Fruit fly (Drosophila melanogaster) whole organism, embryonic: ENCODE measurements around the gene mRpS2.

ENCODE experiments used
- Adf1 ChIP-seq: fragments of 200-800 bp; sonication (Bioruptor generic); IDR thresholded peaks from 2 replicates; pipeline ENCODE4 v1.3.6; 2022; ENCODE audit warnings: missing biosample characterization, missing genetic modification characterization
- Atf3 ChIP-seq: fragments of 200-800 bp; sonication (Bioruptor generic); optimal IDR thresholded peaks from 3 replicates; lab custom pipeline; 2016; ENCODE audit warnings: missing biosample characterization, missing genetic modification characterization
- B-H1 ChIP-seq: fragments of 200-800 bp; sonication (Bioruptor generic); IDR thresholded peaks from 3 replicates; pipeline ENCODE4 v1.3.6; 2022; ENCODE audit warnings: missing biosample characterization, missing genetic modification characterization
- BtbVII ChIP-seq: fragments of 200-800 bp; sonication (Bioruptor generic); optimal IDR thresholded peaks from 3 replicates; lab custom pipeline; 2017; ENCODE audit warnings: missing biosample characterization, mild to moderate bottlenecking, missing genetic modification characterization
- C15 ChIP-seq: fragments of 200-800 bp; sonication (Bioruptor generic); IDR thresholded peaks from 3 replicates; pipeline ENCODE4 v1.3.6; 2022; ENCODE audit warnings: missing biosample characterization, missing genetic modification characterization
- CG10979 ChIP-seq: fragments of 200-800 bp; sonication (Bioruptor generic); optimal IDR thresholded peaks from 2 replicates; lab custom pipeline; 2018; ENCODE audit warnings: missing biosample characterization, mild to moderate bottlenecking, missing genetic modification characterization, moderate library complexity
- CG11247 ChIP-seq: fragments of 200-800 bp; sonication (Bioruptor generic); IDR thresholded peaks from 2 replicates; pipeline ENCODE4 v1.3.6; 2022; ENCODE audit warnings: missing biosample characterization, missing genetic modification characterization
- CG13296 ChIP-seq: fragments of 200-800 bp; sonication (Bioruptor generic); optimal IDR thresholded peaks from 3 replicates; lab custom pipeline; 2018; ENCODE audit warnings: missing biosample characterization, mild to moderate bottlenecking, missing genetic modification characterization
- CG13775 ChIP-seq: fragments of 200-800 bp; sonication (Bioruptor generic); optimal IDR thresholded peaks from 3 replicates; lab custom pipeline; 2017; ENCODE audit warnings: missing biosample characterization, mild to moderate bottlenecking, missing genetic modification characterization
- CG14050 ChIP-seq: fragments of 200-800 bp; sonication (Bioruptor generic); IDR thresholded peaks from 3 replicates; pipeline ENCODE4 v1.3.6; 2022; ENCODE audit warnings: missing biosample characterization, missing genetic modification characterization
- CG14965 ChIP-seq: fragments of 200-800 bp; sonication (Bioruptor generic); optimal IDR thresholded peaks from 2 replicates; lab custom pipeline; 2016; ENCODE audit warnings: missing biosample characterization, missing genetic modification characterization, borderline replicate concordance
- CG15696 ChIP-seq: fragments of 200-800 bp; sonication (Bioruptor generic); optimal IDR thresholded peaks from 2 replicates; lab custom pipeline; 2019; ENCODE audit warnings: missing biosample characterization, mild to moderate bottlenecking, missing genetic modification characterization, moderate library complexity
- CG17186 ChIP-seq: fragments of 200-800 bp; sonication (Bioruptor generic); optimal IDR thresholded peaks from 3 replicates; lab custom pipeline; 2017; ENCODE audit warnings: missing biosample characterization, missing genetic modification reagents, missing genetic modification characterization
- CG18476 ChIP-seq: fragments of 200-800 bp; sonication (Bioruptor generic); optimal IDR thresholded peaks from 2 replicates; lab custom pipeline; 2016; ENCODE audit warnings: missing biosample characterization, mild to moderate bottlenecking, missing genetic modification characterization
- CG2202 ChIP-seq: fragments of 200-800 bp; sonication (Bioruptor generic); optimal IDR thresholded peaks from 2 replicates; lab custom pipeline; 2018; ENCODE audit warnings: missing biosample characterization, mild to moderate bottlenecking, missing genetic modification characterization
- CG30020 ChIP-seq: fragments of 200-800 bp; optimal IDR thresholded peaks from 2 replicates; lab custom pipeline; 2019; ENCODE audit warnings: missing biosample characterization, mild to moderate bottlenecking, missing genetic modification characterization, moderate library complexity
- CG31388 ChIP-seq: fragments of 200-800 bp; sonication (Bioruptor generic); optimal IDR thresholded peaks from 2 replicates; lab custom pipeline; 2016; ENCODE audit warnings: missing biosample characterization, missing genetic modification characterization
- CG32767 ChIP-seq: fragments of 200-800 bp; sonication (Bioruptor generic); IDR thresholded peaks from 2 replicates; pipeline ENCODE4 v1.3.6; 2022; ENCODE audit warnings: missing biosample characterization, missing genetic modification characterization
- CG5180 ChIP-seq: fragments of 200-800 bp; sonication (Bioruptor generic); optimal IDR thresholded peaks from 3 replicates; lab custom pipeline; 2017; ENCODE audit warnings: missing biosample characterization, missing genetic modification characterization, mild to moderate bottlenecking, moderate library complexity, missing genetic modification reagents
- CG7271 ChIP-seq: fragments of 200-800 bp; sonication (Bioruptor generic); optimal IDR thresholded peaks from 2 replicates; lab custom pipeline; 2018; ENCODE audit warnings: missing biosample characterization, mild to moderate bottlenecking, missing genetic modification characterization, moderate library complexity
- CG9437 ChIP-seq: fragments of 200-800 bp; sonication (Bioruptor generic); optimal IDR thresholded peaks from 2 replicates; lab custom pipeline; 2018; ENCODE audit warnings: missing biosample characterization, mild to moderate bottlenecking, missing genetic modification characterization
- CG9932 ChIP-seq: fragments of 200-800 bp; sonication (Bioruptor generic); IDR thresholded peaks from 2 replicates; pipeline ENCODE4 v1.3.6; 2022; ENCODE audit warnings: missing biosample characterization, missing genetic modification characterization
- Chrac-16 ChIP-seq: fragments of 200-800 bp; sonication (Bioruptor generic); optimal IDR thresholded peaks from 3 replicates; lab custom pipeline; 2016; ENCODE audit warnings: missing biosample characterization, missing genetic modification characterization
- Dbx ChIP-seq: fragments of 200-800 bp; sonication (Bioruptor generic); IDR thresholded peaks from 3 replicates; pipeline ENCODE4 v1.3.6; 2022; ENCODE audit warnings: missing biosample characterization, missing genetic modification characterization
- GATAe ChIP-seq: fragments of 200-800 bp; sonication (Bioruptor generic); conservative IDR thresholded peaks from 2 replicates; pipeline ENCODE4 v1.3.6; 2022; ENCODE audit warnings: missing biosample characterization, missing genetic modification characterization
- H15 ChIP-seq: fragments of 200-800 bp; sonication (Bioruptor generic); IDR thresholded peaks from 3 replicates; pipeline ENCODE4 v1.3.6; 2022; ENCODE audit warnings: missing biosample characterization, missing genetic modification characterization
- Meics ChIP-seq: fragments of 200-800 bp; sonication (Bioruptor generic); optimal IDR thresholded peaks from 2 replicates; lab custom pipeline; 2017; ENCODE audit warnings: missing biosample characterization, mild to moderate bottlenecking, missing genetic modification characterization
- Nf-YC ChIP-seq: fragments of 200-800 bp; optimal IDR thresholded peaks from 3 replicates; lab custom pipeline; 2019; ENCODE audit warnings: missing biosample characterization, mild to moderate bottlenecking, missing genetic modification characterization, moderate library complexity
- Sry-δ ChIP-seq: fragments of 200-800 bp; sonication (Bioruptor generic); optimal IDR thresholded peaks from 2 replicates; lab custom pipeline; 2016; ENCODE audit warnings: missing biosample characterization, missing genetic modification characterization
- Trl ChIP-seq, 3 experiments: fragments of >200 bp in 2 of 3; fragments of 200-800 bp in 1 of 3; sonication (Bioruptor generic) in 1 of 3; optimal IDR thresholded peaks; 2 replicates in 1 of 3; 3 replicates in 2 of 3; lab custom pipeline; 2016 to 2017; ENCODE audit warnings: missing biosample characterization in 1 of 3, missing genetic modification characterization in 1 of 3
- bab2 ChIP-seq: fragments of 200-800 bp; sonication (Bioruptor generic); optimal IDR thresholded peaks from 2 replicates; lab custom pipeline; 2016; ENCODE audit warnings: missing biosample characterization, missing genetic modification characterization
- bigmax ChIP-seq: fragments of 200-800 bp; sonication (Bioruptor generic); optimal IDR thresholded peaks from 2 replicates; lab custom pipeline; 2018; ENCODE audit warnings: missing biosample characterization, mild to moderate bottlenecking, missing genetic modification characterization
- cas ChIP-seq: fragments of 200-800 bp; sonication (Bioruptor generic); IDR thresholded peaks from 2 replicates; pipeline ENCODE4 v1.3.6; 2022; ENCODE audit warnings: missing biosample characterization, missing genetic modification characterization
- cato ChIP-seq: fragments of 200-800 bp; sonication (Bioruptor generic); optimal IDR thresholded peaks from 2 replicates; lab custom pipeline; 2016; ENCODE audit warnings: missing biosample characterization, missing genetic modification characterization, borderline replicate concordance
- dm ChIP-seq: fragments of 200-800 bp; sonication (Bioruptor generic); optimal IDR thresholded peaks from 3 replicates; lab custom pipeline; 2016; ENCODE audit warnings: missing biosample characterization, missing genetic modification characterization
- dysf ChIP-seq: fragments of 200-800 bp; sonication (Bioruptor generic); IDR thresholded peaks from 3 replicates; pipeline ENCODE4 v1.3.6; 2022; ENCODE audit warnings: missing biosample characterization, missing genetic modification characterization
- ewg ChIP-seq: fragments of 200-800 bp; sonication (Bioruptor generic); optimal IDR thresholded peaks from 3 replicates; lab custom pipeline; 2017; ENCODE audit warnings: mild to moderate bottlenecking, missing biosample characterization, missing genetic modification reagents, missing genetic modification characterization
- fd64A ChIP-seq: fragments of 200-800 bp; sonication (Bioruptor generic); optimal IDR thresholded peaks from 3 replicates; lab custom pipeline; 2018; ENCODE audit warnings: missing biosample characterization, mild to moderate bottlenecking, missing genetic modification characterization
- gce ChIP-seq: fragments of 200-800 bp; sonication (Bioruptor generic); IDR thresholded peaks from 3 replicates; pipeline ENCODE4 v1.3.6; 2022; ENCODE audit warnings: missing biosample characterization, missing genetic modification characterization
- gcm2 ChIP-seq: fragments of 200-800 bp; sonication (Bioruptor generic); optimal IDR thresholded peaks from 2 replicates; lab custom pipeline; 2016; ENCODE audit warnings: missing biosample characterization, missing genetic modification characterization
- maf-S ChIP-seq: fragments of 200-800 bp; sonication (Bioruptor generic); optimal IDR thresholded peaks from 2 replicates; lab custom pipeline; 2016; ENCODE audit warnings: missing biosample characterization, missing genetic modification characterization
- nom ChIP-seq: fragments of 200-800 bp; sonication (Bioruptor generic); optimal IDR thresholded peaks from 2 replicates; lab custom pipeline; 2017; ENCODE audit warnings: missing biosample characterization, missing genetic modification characterization, mild to moderate bottlenecking, moderate library complexity, missing genetic modification reagents
- pfk ChIP-seq: fragments of 200-800 bp; sonication (Bioruptor generic); optimal IDR thresholded peaks from 2 replicates; lab custom pipeline; 2018; ENCODE audit warnings: missing biosample characterization, mild to moderate bottlenecking, missing genetic modification characterization, moderate library complexity
- pita ChIP-seq: fragments of 200-800 bp; sonication (Bioruptor generic); optimal IDR thresholded peaks from 2 replicates; lab custom pipeline; 2017; ENCODE audit warnings: missing biosample characterization, mild to moderate bottlenecking, missing genetic modification characterization
- repo ChIP-seq: fragments of 200-800 bp; sonication (Bioruptor generic); optimal IDR thresholded peaks from 2 replicates; lab custom pipeline; 2016; ENCODE audit warnings: missing biosample characterization, missing genetic modification characterization
- shn ChIP-seq: fragments of 200-800 bp; sonication (Bioruptor generic); optimal IDR thresholded peaks from 3 replicates; lab custom pipeline; 2016; ENCODE audit warnings: missing biosample characterization, missing genetic modification characterization
- ssp ChIP-seq: fragments of 200-800 bp; sonication (Bioruptor generic); IDR thresholded peaks from 2 replicates; pipeline ENCODE4 v1.3.6; 2022; ENCODE audit warnings: missing biosample characterization, missing genetic modification characterization
- stc ChIP-seq: fragments of 200-800 bp; sonication (Bioruptor generic); IDR thresholded peaks from 2 replicates; pipeline ENCODE4 v1.3.6; 2022; ENCODE audit warnings: missing biosample characterization, missing genetic modification characterization
- stwl ChIP-seq: fragments of 200-800 bp; sonication (Bioruptor generic); optimal IDR thresholded peaks from 3 replicates; lab custom pipeline; 2018; ENCODE audit warnings: missing biosample characterization, mild to moderate bottlenecking, missing genetic modification characterization, moderate library complexity
- tll ChIP-seq, 2 experiments: fragments of 200-800 bp in 1 of 2; fragments of >200 bp in 1 of 2; sonication (Bioruptor generic) in 1 of 2; optimal IDR thresholded peaks; 2 replicates each; lab custom pipeline; 2017 to 2019; ENCODE audit warnings: missing biosample characterization in 2 of 2, missing genetic modification characterization in 2 of 2, mild to moderate bottlenecking in 1 of 2, moderate library complexity in 1 of 2

Gene mRpS2

dm6 chr2L:4847191-4847853, 2.9 kb downstream of the mRpS2 start, which contains the start of the genes mxt and CG11927 (continued):
- TF ChIP-seq pfk (GFP tag; lab: Kevin White, UChicago) (no peak), stwl (tag; lab: Kevin White, UChicago) (no peak), dm (no peak), bigmax (no peak), repo (GFP tag; lab: Kevin White, UChicago) (no peak), CG2202 (tag; lab: Kevin White, UChicago) (no peak), dysf (GFP tag; lab: Robert Waterston, UW) (0 out of 3 replicates have a peak, but pooled peaks have one; percentile 26), stc (GFP tag; lab: Robert Waterston, UW) (no peak), CG13296 (GFP tag; lab: Kevin White, UChicago) (no peak), CG31388 (no peak), tll (GFP tag; optimal IDR thresholded peaks at IDR 0.05; lab: Kevin White, UChicago) (no peak), pita (no peak), CG14050 (GFP tag; lab: Robert Waterston, UW) (no peak), CG9932 (peak; percentile 85), CG14965 (GFP tag; lab: Kevin White, UChicago) (no peak), CG30020 (tag; lab: Kevin White, UChicago) (peak; percentile 44), Atf3 (GFP tag; lab: Kevin White, UChicago) (peak; percentile 12), Meics (peak; percentile 40), Chrac-16 (GFP tag; lab: Kevin White, UChicago) (peak; percentile 61), cas (GFP tag; lab: Robert Waterston, UW) (0 out of 2 replicates have a peak, but pooled peaks have one; percentile 30), CG10979 (tag; lab: Kevin White, UChicago) (no peak), CG32767 (GFP tag; lab: Robert Waterston, UW) (no peak), Sry-δ (GFP tag; lab: Kevin White, UChicago) (peak; percentile 85), CG13775 (GFP tag; lab: Kevin White, UChicago) (peak; percentile 59), nom (GFP tag; lab: Kevin White, UChicago) (no peak), cato (GFP tag; lab: Kevin White, UChicago) (no peak), Dbx (GFP tag; lab: Robert Waterston, UW) (no peak), B-H1 (GFP tag; lab: Robert Waterston, UW) (no peak), Nf-YC (tag; lab: Kevin White, UChicago) (peak; percentile 26), CG15696 (tag; lab: Kevin White, UChicago) (peak; percentile 23), CG18476 (GFP tag; lab: Kevin White, UChicago) (peak; percentile 34), CG5180 (GFP tag; lab: Kevin White, UChicago) (no peak), H15 (peak; percentile 38; the same call in 1 of the 3 replicates), ewg (no peak), GATAe (GFP tag; lab: Robert Waterston, UW) (no peak), gce (GFP tag; lab: Robert Waterston, UW) (no peak), maf-S (GFP tag; lab: Kevin White, UChicago) (peak; percentile 9), CG7271 (no peak), C15 (GFP tag; lab: Robert Waterston, UW) (no peak), bab2 (peak; percentile 38), shn (GFP tag; lab: Kevin White, UChicago) (peak; percentile 49), Adf1 (GFP tag; lab: Robert Waterston, UW) (no peak), CG11247 (GFP tag; lab: Robert Waterston, UW) (peak; percentile 53), CG17186 (GFP tag; lab: Kevin White, UChicago) (peak; percentile 72), ssp (GFP tag; lab: Robert Waterston, UW) (peak; percentile 60), CG9437 (GFP tag; lab: Kevin White, UChicago) (peak; percentile 99), gcm2 (GFP tag; lab: Kevin White, UChicago) (no peak), fd64A (GFP tag; lab: Kevin White, UChicago) (no peak), BtbVII (no peak), Trl (optimal IDR thresholded peaks at IDR 0.05; lab: Kevin White, UChicago) (no peak), Trl (GFP tag; optimal IDR thresholded peaks at IDR 0.05; lab: Kevin White, UChicago) (no peak)
